Worm (Caenorhabditis elegans): Measurements from ENCODE around the gene irk-1.

irk-1 gene

ce11 chrX:6805427-6805826 is 27.5 kb upstream of the irk-1 start:
- TF ChIP-seq duxl-1 (tag; optimal IDR thresholded peaks at IDR 0.05; ENCODE audit: poor library complexity) (no peak), tra-1 (GFP tag; IDR thresholded peaks at IDR 0.05) (no peak), pqm-1 (tag; optimal IDR thresholded peaks at IDR 0.05) (no peak), rbr-2 (tag; optimal IDR thresholded peaks at IDR 0.05) (no peak), snpc-4 (tag; optimal IDR thresholded peaks at IDR 0.05) (no peak), pha-4 (GFP tag; IDR thresholded peaks at IDR 0.05) (no peak), pha-4 (tag; optimal IDR thresholded peaks at IDR 0.05) (no peak), mdt-29 (GFP tag; IDR thresholded peaks at IDR 0.05) (no peak), unc-130 (GFP tag; optimal IDR thresholded peaks at IDR 0.05) (no peak)

ce11 chrX:6804857-6805256 is 26.9 kb upstream of the irk-1 start:
- no peak for TF ChIP-seq F10B5.3 (tag; optimal IDR thresholded peaks at IDR 0.05)
- TF ChIP-seq tag-97 (GFP tag; IDR thresholded peaks at IDR 0.05), result no peak
- peak in 1 of 2 experiments; percentile 49 for TF ChIP-seq mdl-1 (tag; optimal IDR thresholded peaks at IDR 0.05)
- TF ChIP-seq zfp-2 (tag; optimal IDR thresholded peaks at IDR 0.05), result no peak
- TF ChIP-seq skn-1 (tag; optimal IDR thresholded peaks at IDR 0.05), result no peak
- no peak for TF ChIP-seq lin-15B (tag; optimal IDR thresholded peaks at IDR 0.05)
- no peak for TF ChIP-seq madf-9 (GFP tag; conservative IDR thresholded peaks at IDR 0.05)
- TF ChIP-seq dmd-8 (GFP tag; IDR thresholded peaks at IDR 0.05), result no peak
- TF ChIP-seq F26F4.8 (GFP tag; conservative IDR thresholded peaks at IDR 0.05), result no peak
- TF ChIP-seq ztf-11 (tag; optimal IDR thresholded peaks at IDR 0.05), result no peak
- no peak for TF ChIP-seq ama-1 (optimal IDR thresholded peaks at IDR 0.05)
- TF ChIP-seq nhr-76 (tag; optimal IDR thresholded peaks at IDR 0.05), result no peak
- no peak for TF ChIP-seq vab-7 (GFP tag; IDR thresholded peaks at IDR 0.05)
- TF ChIP-seq ctbp-1 (GFP tag; IDR thresholded peaks at IDR 0.05), result no peak
- TF ChIP-seq pqm-1 (tag; optimal IDR thresholded peaks at IDR 0.05), result peak; percentile 74
- no peak for TF ChIP-seq Y48G9A.11 (GFP tag; IDR thresholded peaks at IDR 0.05)
- TF ChIP-seq hlh-30 (tag; optimal IDR thresholded peaks at IDR 0.05; ENCODE audit: insufficient read depth), result peak; percentile 92
- TF ChIP-seq dmd-9 (GFP tag; IDR thresholded peaks at IDR 0.05), result no peak
- no peak for TF ChIP-seq lin-29 (GFP tag; IDR thresholded peaks at IDR 0.05)
- TF ChIP-seq jun-1 (tag; optimal IDR thresholded peaks at IDR 0.05), result no peak
- no peak for TF ChIP-seq nhr-111 (GFP tag; optimal IDR thresholded peaks at IDR 0.05)
- TF ChIP-seq arid-1 (GFP tag; conservative IDR thresholded peaks at IDR 0.05), result no peak
- no peak for TF ChIP-seq snpc-4 (tag; optimal IDR thresholded peaks at IDR 0.05)
- no peak for TF ChIP-seq snpc-1.2 (GFP tag; IDR thresholded peaks at IDR 0.05)
- no peak for TF ChIP-seq attf-4 (tag; optimal IDR thresholded peaks at IDR 0.05)
- no peak for TF ChIP-seq egl-43 (GFP tag; IDR thresholded peaks at IDR 0.05)
- no peak for TF ChIP-seq nhr-10 (tag; optimal IDR thresholded peaks at IDR 0.05)
- TF ChIP-seq dve-1 (tag; optimal IDR thresholded peaks at IDR 0.05; ENCODE audit: insufficient read depth), result peak; percentile 91
- peak; percentile 71 for TF ChIP-seq nhr-28 (tag; optimal IDR thresholded peaks at IDR 0.05)
- peak; percentile 59 for TF ChIP-seq nhr-77 (tag; optimal IDR thresholded peaks at IDR 0.05)
- TF ChIP-seq hlh-11 (tag; optimal IDR thresholded peaks at IDR 0.05), result peak; percentile 86
- TF ChIP-seq nhr-48 (tag; optimal IDR thresholded peaks at IDR 0.05), result peak; percentile 66
- TF ChIP-seq php-3 (GFP tag; IDR thresholded peaks at IDR 0.05), result peak; percentile 69
- TF ChIP-seq lin-1 (GFP tag; IDR thresholded peaks at IDR 0.05), result no peak
- peak; percentile 20 for TF ChIP-seq nhr-25 (tag; optimal IDR thresholded peaks at IDR 0.05; ENCODE audit: borderline replicate concordance, insufficient read depth)
- TF ChIP-seq unc-130 (GFP tag; optimal IDR thresholded peaks at IDR 0.05), result no peak
- TF ChIP-seq daf-12 (tag; optimal IDR thresholded peaks at IDR 0.05), result no peak
- peak; percentile 83 for TF ChIP-seq dmd-6 (GFP tag; IDR thresholded peaks at IDR 0.05)
- peak in 1 of 2 experiments; percentile 60 for TF ChIP-seq lsy-2 (tag; optimal IDR thresholded peaks at IDR 0.05)
- TF ChIP-seq sdz-12 (GFP tag; optimal IDR thresholded peaks at IDR 0.05), result no peak
- TF ChIP-seq ZK337.2 (GFP tag; IDR thresholded peaks at IDR 0.05), result no peak
- peak; percentile 76 for TF ChIP-seq aha-1 (tag)
- TF ChIP-seq Y75B8A.6 (GFP tag; IDR thresholded peaks at IDR 0.05), result no peak
- TF ChIP-seq egl-27 (tag; optimal IDR thresholded peaks at IDR 0.05), result no peak
- TF ChIP-seq ZK546.5 (tag; optimal IDR thresholded peaks at IDR 0.05), result no peak

Measured in whole organism, L4 larva.